Worm (Caenorhabditis elegans): ENCODE measurements around the gene manf-1.

manf-1 gene

DNA sequence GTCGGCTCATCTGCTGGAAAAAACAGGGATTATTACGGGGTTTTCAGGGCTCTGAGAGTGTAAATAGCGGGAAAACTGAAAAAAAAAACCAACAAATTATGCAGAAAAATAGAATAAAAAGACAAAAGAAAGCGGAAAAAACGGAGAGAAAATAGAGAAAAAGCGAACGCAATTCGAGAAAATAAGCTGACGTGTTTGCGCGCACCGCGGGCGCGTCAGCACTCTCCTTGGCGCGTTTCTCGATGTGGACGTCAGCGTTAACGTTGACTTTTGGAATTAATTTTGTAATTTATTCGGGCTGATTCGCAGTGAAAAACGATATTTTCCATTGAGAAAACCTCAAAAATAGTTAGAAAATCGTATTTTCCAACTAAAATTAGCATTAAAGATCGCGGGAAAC, at the start of gene manf-1:
Gene manf-1, minus strand, starts transcription at position 13 of the 400 bp plus-strand sequence.
- TF ChIP-seq cog-1 (tag; optimal IDR thresholded peaks at IDR 0.05) (no peak), ref-1 (GFP tag; conservative IDR thresholded peaks at IDR 0.05) (no peak), flt-1 (GFP tag; IDR thresholded peaks at IDR 0.05) (no peak), ztf-23 (GFP tag; IDR thresholded peaks at IDR 0.05) (no peak), T22C8.4 (GFP tag; IDR thresholded peaks at IDR 0.05) (no peak), ztf-29 (GFP tag; IDR thresholded peaks at IDR 0.05) (no peak), med-1 (GFP tag; optimal IDR thresholded peaks at IDR 0.05; ENCODE audit: insufficient read depth) (no peak)

DNA sequence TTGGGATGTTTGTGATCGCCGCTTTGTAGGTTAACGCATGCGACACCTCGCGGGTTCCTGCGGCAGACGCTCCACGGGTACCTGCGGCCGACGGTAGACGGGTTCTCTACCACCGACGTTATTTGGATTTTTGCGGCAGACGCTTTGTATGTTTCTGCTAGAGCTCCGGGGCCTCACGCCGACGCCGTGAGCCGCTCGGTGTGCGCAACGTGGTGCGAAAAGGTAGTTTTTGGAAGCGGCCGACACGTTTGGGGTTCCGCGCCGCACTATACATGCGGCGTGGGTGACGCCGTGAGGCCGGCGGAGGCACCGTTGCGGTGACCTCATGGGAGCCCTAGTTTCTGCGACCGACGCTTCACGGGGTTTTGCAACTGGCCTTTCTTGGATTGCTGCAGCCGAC, 42.8 kb upstream of the manf-1 start:
- no peak for TF ChIP-seq T22C8.4 (GFP tag; IDR thresholded peaks at IDR 0.05)
- no peak for TF ChIP-seq ztf-23 (GFP tag; IDR thresholded peaks at IDR 0.05)
- TF ChIP-seq med-1 (GFP tag; optimal IDR thresholded peaks at IDR 0.05; ENCODE audit: insufficient read depth): no peak
- TF ChIP-seq tab-1 (GFP tag; IDR thresholded peaks at IDR 0.05): peak; percentile 56; the same call in 1 of the 2 replicates
- TF ChIP-seq klf-2 (GFP tag; conservative IDR thresholded peaks at IDR 0.05): 0 out of 2 replicates have a peak, but pooled peaks have one; percentile 28

DNA sequence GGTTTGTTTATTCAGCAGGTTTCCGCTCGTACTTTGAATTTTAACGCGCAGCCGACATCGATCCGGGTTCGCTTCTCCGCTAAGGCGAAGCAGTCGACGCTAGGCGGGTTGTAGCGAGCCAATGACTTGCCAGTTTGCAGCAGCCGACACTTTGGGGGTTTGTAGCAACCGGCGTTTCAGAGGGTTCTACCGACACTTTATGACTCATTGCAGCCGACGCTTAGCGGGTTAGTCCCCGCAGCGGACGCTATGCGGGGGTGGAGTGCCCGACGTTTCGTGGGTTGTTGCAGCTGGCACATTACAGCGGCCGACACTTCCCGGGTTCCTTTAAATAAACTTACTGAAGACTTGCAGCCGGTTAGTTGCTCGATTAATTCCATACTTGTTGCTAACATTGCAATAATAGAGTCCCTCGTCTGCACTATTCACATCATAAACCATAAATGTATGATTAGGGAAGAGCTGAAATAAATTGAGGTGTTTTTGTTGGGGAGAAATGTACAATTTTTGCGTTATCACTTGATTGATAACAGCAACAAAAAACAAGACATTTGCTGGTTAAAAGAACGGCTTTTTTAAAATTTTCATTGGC, 41.3 kb upstream of the manf-1 start, which contains the start of gene Y54G2A.57:
Gene Y54G2A.57, plus strand, starts transcription at position 542 of the 592 bp plus-strand sequence.
- no peak for TF ChIP-seq ztf-23 (GFP tag; IDR thresholded peaks at IDR 0.05)
- no peak for TF ChIP-seq cog-1 (tag; optimal IDR thresholded peaks at IDR 0.05)
- no peak for TF ChIP-seq ref-1 (GFP tag; conservative IDR thresholded peaks at IDR 0.05)
- no peak for TF ChIP-seq T22C8.4 (GFP tag; IDR thresholded peaks at IDR 0.05)
- TF ChIP-seq flt-1 (GFP tag; IDR thresholded peaks at IDR 0.05): no peak
- TF ChIP-seq tab-1 (GFP tag; IDR thresholded peaks at IDR 0.05): no peak
- TF ChIP-seq med-1 (GFP tag; optimal IDR thresholded peaks at IDR 0.05; ENCODE audit: insufficient read depth): no peak
- no peak for TF ChIP-seq ztf-29 (GFP tag; IDR thresholded peaks at IDR 0.05)
- no peak for TF ChIP-seq klf-2 (GFP tag; conservative IDR thresholded peaks at IDR 0.05)

DNA sequence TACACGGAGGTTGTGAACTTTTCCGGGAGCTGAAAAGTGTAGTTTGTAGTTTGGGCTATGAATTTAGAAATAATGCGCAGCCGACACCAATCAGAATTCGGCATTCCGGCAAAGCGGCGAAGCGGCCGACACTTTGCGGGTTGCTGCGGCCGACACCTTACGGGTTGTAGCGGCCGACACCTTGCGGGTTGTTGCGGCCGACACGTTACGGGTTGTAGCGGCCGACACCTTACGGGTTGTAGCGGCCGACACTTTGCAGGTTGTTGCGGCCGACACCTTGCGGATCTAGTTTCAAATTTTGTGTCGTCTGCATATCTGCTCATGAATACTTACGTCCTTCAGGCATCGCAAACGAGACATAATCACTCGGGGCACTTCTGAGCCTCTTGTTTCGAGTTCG, 38.7 kb upstream of the manf-1 start:
- TF ChIP-seq ztf-29 (GFP tag; IDR thresholded peaks at IDR 0.05) (no peak), klf-2 (GFP tag; conservative IDR thresholded peaks at IDR 0.05) (no peak), ref-1 (GFP tag; conservative IDR thresholded peaks at IDR 0.05) (no peak), cog-1 (tag; optimal IDR thresholded peaks at IDR 0.05) (no peak), ztf-23 (GFP tag; IDR thresholded peaks at IDR 0.05) (no peak), flt-1 (GFP tag; IDR thresholded peaks at IDR 0.05) (no peak), T22C8.4 (GFP tag; IDR thresholded peaks at IDR 0.05) (no peak), med-1 (GFP tag; optimal IDR thresholded peaks at IDR 0.05; ENCODE audit: insufficient read depth) (no peak), tab-1 (GFP tag; IDR thresholded peaks at IDR 0.05) (no peak)

DNA sequence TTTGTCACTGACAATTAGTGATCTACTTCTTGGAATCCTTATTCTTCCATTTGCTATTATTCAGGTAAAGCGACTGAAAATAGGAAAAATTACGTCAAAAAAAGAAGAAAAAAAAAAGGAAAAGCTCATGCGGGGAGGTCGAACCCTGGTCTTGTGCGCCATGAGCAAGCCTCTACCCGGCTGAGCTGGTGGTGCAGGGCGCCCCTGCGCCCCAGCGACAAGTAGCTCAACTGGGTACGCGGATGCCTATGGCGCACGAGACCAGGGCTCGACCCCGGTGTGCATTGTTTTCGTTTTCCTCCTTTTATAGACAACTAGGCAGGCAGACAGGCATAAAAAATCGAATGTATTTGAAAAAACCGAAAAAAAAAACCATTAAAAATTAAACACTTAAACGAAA, 32.0 kb upstream of the manf-1 start:
- no peak for TF ChIP-seq T22C8.4 (GFP tag; IDR thresholded peaks at IDR 0.05)
- TF ChIP-seq ztf-23 (GFP tag; IDR thresholded peaks at IDR 0.05): no peak
- TF ChIP-seq klf-2 (GFP tag; conservative IDR thresholded peaks at IDR 0.05): no peak
- no peak for TF ChIP-seq tab-1 (GFP tag; IDR thresholded peaks at IDR 0.05)
- TF ChIP-seq ztf-29 (GFP tag; IDR thresholded peaks at IDR 0.05): no peak
- TF ChIP-seq med-1 (GFP tag; optimal IDR thresholded peaks at IDR 0.05; ENCODE audit: insufficient read depth): no peak
- TF ChIP-seq ref-1 (GFP tag; conservative IDR thresholded peaks at IDR 0.05): no peak
- no peak for TF ChIP-seq flt-1 (GFP tag; IDR thresholded peaks at IDR 0.05)
- no peak for TF ChIP-seq cog-1 (tag; optimal IDR thresholded peaks at IDR 0.05)

DNA sequence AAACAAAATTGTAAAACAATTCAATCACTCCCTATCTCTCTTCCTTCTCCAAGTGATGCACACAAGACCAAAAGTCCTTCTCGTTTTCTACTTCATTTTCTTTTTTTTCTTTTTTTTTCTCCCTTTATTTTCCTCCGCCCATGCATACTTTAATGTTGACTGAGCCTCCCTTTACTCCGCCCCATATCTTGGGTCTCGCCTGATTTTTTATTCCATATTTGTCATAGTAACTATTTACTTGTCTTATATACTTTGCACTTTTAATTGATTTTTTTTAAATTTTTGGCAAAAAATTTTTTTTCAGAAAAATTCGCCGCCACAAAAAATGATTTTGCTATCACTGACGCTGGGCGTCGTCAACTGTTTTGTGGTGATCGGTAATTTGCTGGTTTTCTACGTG, 31.6 kb upstream of the manf-1 start, which contains the start of gene ser-6:
Gene ser-6, plus strand, starts transcription at position 301 of the 400 bp plus-strand sequence.
- TF ChIP-seq tab-1 (GFP tag; IDR thresholded peaks at IDR 0.05) (no peak), flt-1 (GFP tag; IDR thresholded peaks at IDR 0.05) (no peak), ztf-29 (GFP tag; IDR thresholded peaks at IDR 0.05) (no peak), ztf-23 (GFP tag; IDR thresholded peaks at IDR 0.05) (no peak), klf-2 (GFP tag; conservative IDR thresholded peaks at IDR 0.05) (no peak), med-1 (GFP tag; optimal IDR thresholded peaks at IDR 0.05; ENCODE audit: insufficient read depth) (no peak), cog-1 (tag; optimal IDR thresholded peaks at IDR 0.05) (no peak), T22C8.4 (GFP tag; IDR thresholded peaks at IDR 0.05) (no peak), ref-1 (GFP tag; conservative IDR thresholded peaks at IDR 0.05) (no peak)

DNA sequence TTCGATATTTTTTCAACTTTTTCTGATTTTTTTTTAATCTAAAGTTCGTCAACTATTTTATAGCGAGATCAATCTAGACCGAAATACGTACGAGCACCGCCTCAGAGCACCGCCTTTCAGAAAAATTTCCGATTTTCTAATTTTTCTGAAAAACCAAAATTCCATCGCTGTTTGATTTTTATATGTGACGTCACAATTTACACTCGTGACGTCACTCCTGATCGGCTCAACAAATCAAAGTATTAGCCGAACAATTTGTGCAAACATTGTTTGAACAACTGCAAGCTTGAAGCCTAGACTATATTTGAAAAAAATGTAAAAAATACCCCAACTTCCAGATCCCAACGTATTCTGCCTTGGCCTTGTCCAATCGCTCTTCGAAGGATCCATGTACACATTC, 7.0 kb upstream of the manf-1 start:
- TF ChIP-seq ref-1 (GFP tag; conservative IDR thresholded peaks at IDR 0.05) (no peak), ztf-29 (GFP tag; IDR thresholded peaks at IDR 0.05) (no peak), med-1 (GFP tag; optimal IDR thresholded peaks at IDR 0.05; ENCODE audit: insufficient read depth) (no peak), flt-1 (GFP tag; IDR thresholded peaks at IDR 0.05) (no peak), T22C8.4 (GFP tag; IDR thresholded peaks at IDR 0.05) (no peak), cog-1 (tag; optimal IDR thresholded peaks at IDR 0.05) (no peak), klf-2 (GFP tag; conservative IDR thresholded peaks at IDR 0.05) (no peak), ztf-23 (GFP tag; IDR thresholded peaks at IDR 0.05) (no peak)

DNA sequence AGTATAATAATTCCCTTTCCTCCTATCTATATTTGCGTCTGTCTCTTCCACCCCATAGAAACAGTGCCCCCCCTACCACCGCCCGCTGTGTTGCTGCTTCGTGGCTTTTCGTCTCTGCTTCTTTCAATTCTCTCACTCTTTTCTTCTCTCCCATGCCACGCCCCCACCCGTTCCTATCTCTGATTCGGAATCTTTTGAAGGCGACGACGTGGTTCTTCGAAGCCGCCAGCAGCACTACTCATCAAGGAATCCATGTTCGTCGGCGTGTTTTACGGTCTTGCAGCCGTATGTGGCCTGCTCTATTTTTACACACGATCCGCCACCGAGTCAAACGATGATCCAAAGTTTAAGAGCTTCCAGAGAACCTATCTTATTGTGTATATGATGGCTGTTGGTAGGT, 3.0 kb upstream of the manf-1 start, which contains the start of gene samt-1:
Gene samt-1, plus strand, starts transcription at position 176 of the 400 bp plus-strand sequence.
- TF ChIP-seq ztf-23 (GFP tag; IDR thresholded peaks at IDR 0.05): no peak
- TF ChIP-seq cog-1 (tag; optimal IDR thresholded peaks at IDR 0.05): no peak
- no peak for TF ChIP-seq flt-1 (GFP tag; IDR thresholded peaks at IDR 0.05)
- no peak for TF ChIP-seq klf-2 (GFP tag; conservative IDR thresholded peaks at IDR 0.05)
- no peak for TF ChIP-seq med-1 (GFP tag; optimal IDR thresholded peaks at IDR 0.05; ENCODE audit: insufficient read depth)
- no peak for TF ChIP-seq T22C8.4 (GFP tag; IDR thresholded peaks at IDR 0.05)
- TF ChIP-seq ztf-29 (GFP tag; IDR thresholded peaks at IDR 0.05): no peak

DNA sequence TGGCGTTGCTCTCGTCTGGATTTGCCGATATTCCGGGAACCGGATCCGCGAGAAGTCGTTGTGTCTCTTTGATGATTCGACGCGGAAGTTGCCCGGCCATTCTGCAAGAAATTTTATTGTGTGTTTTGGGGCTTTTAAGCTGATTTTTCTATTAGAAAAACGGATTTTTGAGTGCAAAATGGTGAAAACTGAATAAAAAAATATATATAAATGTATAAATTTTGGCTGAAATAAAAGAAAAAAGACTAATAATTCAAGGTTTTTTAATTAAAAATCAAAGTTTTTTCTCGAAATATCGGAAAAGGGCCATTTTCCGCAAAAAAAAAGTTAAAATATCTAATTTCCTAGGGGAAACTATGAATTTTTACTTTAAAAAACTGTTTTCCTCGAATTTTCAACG, 2.6 kb downstream of the manf-1 start, which contains the start of gene ubc-13:
Gene ubc-13, minus strand, starts transcription at position 101 of the 400 bp plus-strand sequence.
- TF ChIP-seq flt-1 (GFP tag; IDR thresholded peaks at IDR 0.05) (no peak), med-1 (GFP tag; optimal IDR thresholded peaks at IDR 0.05; ENCODE audit: insufficient read depth) (no peak), klf-2 (GFP tag; conservative IDR thresholded peaks at IDR 0.05) (no peak), tab-1 (GFP tag; IDR thresholded peaks at IDR 0.05) (no peak), T22C8.4 (GFP tag; IDR thresholded peaks at IDR 0.05) (no peak), ztf-23 (GFP tag; IDR thresholded peaks at IDR 0.05) (no peak), cog-1 (tag; optimal IDR thresholded peaks at IDR 0.05) (no peak), ref-1 (GFP tag; conservative IDR thresholded peaks at IDR 0.05) (no peak), ztf-29 (GFP tag; IDR thresholded peaks at IDR 0.05) (no peak)

Measured in whole organism, midembryonic.